Worm (Caenorhabditis elegans) whole organism, midembryonic: ENCODE results near the gene elo-1.

Experiments used
- T22C8.4 ChIP-seq: fragments of 200-800 bp; sonication (Bioruptor generic); IDR thresholded peaks from 2 replicates; pipeline ENCODE4 v1.3.6; 2022; ENCODE audit warnings: missing genetic modification characterization, missing compliant biosample characterization
- cog-1 ChIP-seq: sonication (generic microtip); optimal IDR thresholded peaks from 2 replicates; lab custom pipeline; 2016; ENCODE audit warnings: missing genetic modification characterization, missing compliant biosample characterization
- flt-1 ChIP-seq: fragments of 200-800 bp; sonication (Bioruptor generic); IDR thresholded peaks from 2 replicates; pipeline ENCODE4 v1.3.6; 2022; ENCODE audit warnings: missing genetic modification characterization, missing compliant biosample characterization
- med-1 ChIP-seq: sonication (generic microtip); optimal IDR thresholded peaks from 2 replicates; lab custom pipeline; 2017; ENCODE audit warnings: missing genetic modification characterization, mild to moderate bottlenecking, missing compliant biosample characterization, antibody characterized with exemption, missing genetic modification reagents; ENCODE audit not compliant: insufficient read depth
- ref-1 ChIP-seq: fragments of 200-800 bp; sonication (Bioruptor generic); conservative IDR thresholded peaks from 2 replicates; pipeline ENCODE4 v1.3.6; 2022; ENCODE audit warnings: missing genetic modification reagents, missing genetic modification characterization, missing compliant biosample characterization
- tab-1 ChIP-seq: fragments of 200-800 bp; sonication (Bioruptor generic); IDR thresholded peaks from 2 replicates; pipeline ENCODE4 v1.3.6; 2022; ENCODE audit warnings: missing genetic modification characterization, missing compliant biosample characterization
- ztf-23 ChIP-seq: fragments of 200-800 bp; sonication (Bioruptor generic); IDR thresholded peaks from 2 replicates; pipeline ENCODE4 v1.3.6; 2022; ENCODE audit warnings: missing genetic modification reagents, missing genetic modification characterization, missing compliant biosample characterization
- ztf-29 ChIP-seq: fragments of 200-800 bp; sonication (Bioruptor generic); IDR thresholded peaks from 2 replicates; pipeline ENCODE4 v1.3.6; 2022; ENCODE audit warnings: missing genetic modification reagents, missing genetic modification characterization, missing compliant biosample characterization

DNA sequence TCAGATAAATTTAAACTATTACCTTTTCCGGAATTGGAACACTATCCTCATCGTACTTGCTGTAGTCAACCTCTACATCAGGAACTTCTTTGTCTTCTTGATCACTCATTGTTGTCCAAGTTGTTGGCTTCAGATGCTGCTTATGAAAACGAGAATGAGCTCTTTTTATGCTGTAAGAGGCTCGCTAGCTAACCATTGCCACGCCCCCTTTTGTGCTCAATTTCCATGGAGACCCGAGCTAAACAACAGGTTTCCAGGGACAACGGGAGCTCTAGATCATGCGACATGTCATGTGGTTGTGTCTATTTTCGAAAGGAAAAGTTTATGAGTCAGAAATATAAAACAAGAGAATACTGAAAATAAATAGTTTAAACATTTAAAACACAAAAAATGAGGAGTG, 15.7 kb upstream of the elo-1 start, which contains the start of gene C33A12.4:
- TF ChIP-seq ref-1, result no peak
- TF ChIP-seq ztf-23, result no peak
- TF ChIP-seq cog-1 (tag; lab: Kevin White, UChicago), result no peak
- TF ChIP-seq med-1 (GFP tag; lab: Kevin White, UChicago), result no peak
- TF ChIP-seq ztf-29 (GFP tag; lab: Robert Waterston, UW), result no peak
- no peak for TF ChIP-seq tab-1 (GFP tag; lab: Robert Waterston, UW)
- TF ChIP-seq flt-1 (GFP tag; lab: Robert Waterston, UW), result no peak
- TF ChIP-seq T22C8.4 (GFP tag; lab: Robert Waterston, UW), result no peak
